Worm (Caenorhabditis elegans) whole organism, L2 larva: ENCODE data around the gene E02H9.9.

ENCODE experiments used
- C34F6.9 ChIP-seq: fragments of 150-350 bp; optimal IDR thresholded peaks from 2 replicates; lab custom pipeline; 2014; ENCODE audit warnings: missing biosample characterization, missing genetic modification characterization
- R02D3.7 ChIP-seq: fragments of 150-350 bp; optimal IDR thresholded peaks from 2 replicates; lab custom pipeline; 2014; ENCODE audit warnings: missing biosample characterization, missing genetic modification characterization
- ZK546.5 ChIP-seq: sonication (generic microtip); optimal IDR thresholded peaks from 2 replicates; lab custom pipeline; 2017; ENCODE audit warnings: missing biosample characterization, missing genetic modification characterization
- blmp-1 ChIP-seq: sonication (generic microtip); optimal IDR thresholded peaks from 2 replicates; lab custom pipeline; 2017; ENCODE audit warnings: missing genetic modification characterization, mild to moderate bottlenecking, missing compliant biosample characterization, antibody characterized with exemption, moderate library complexity; ENCODE audit not compliant: insufficient read depth
- ceh-16 ChIP-seq: fragments of 150-350 bp; optimal IDR thresholded peaks from 2 replicates; lab custom pipeline; 2014; ENCODE audit warnings: missing biosample characterization, missing genetic modification characterization
- crh-2 ChIP-seq: sonication (generic microtip); optimal IDR thresholded peaks from 2 replicates; lab custom pipeline; 2017; ENCODE audit warnings: missing biosample characterization, missing genetic modification characterization
- elt-3 ChIP-seq: sonication (generic microtip); optimal IDR thresholded peaks from 2 replicates; lab custom pipeline; 2017; ENCODE audit warnings: missing biosample characterization, missing genetic modification characterization
- fos-1 ChIP-seq: fragments of 150-350 bp; optimal IDR thresholded peaks from 2 replicates; lab custom pipeline; 2014; ENCODE audit warnings: missing biosample characterization, missing genetic modification characterization
- gmeb-1 ChIP-seq: fragments of 150-350 bp; optimal IDR thresholded peaks from 2 replicates; lab custom pipeline; 2014; ENCODE audit warnings: missing biosample characterization, missing genetic modification characterization
- lin-11 ChIP-seq: fragments of 150-350 bp; sonication (generic microtip); optimal IDR thresholded peaks from 2 replicates; lab custom pipeline; 2014; ENCODE audit warnings: missing biosample characterization, missing genetic modification characterization, inconsistent platforms, mixed read lengths
- lin-13 ChIP-seq: fragments of 150-350 bp; optimal IDR thresholded peaks from 2 replicates; lab custom pipeline; 2014; ENCODE audit warnings: missing biosample characterization, missing genetic modification reagents, missing genetic modification characterization
- lin-39 ChIP-seq: fragments of 150-350 bp; optimal IDR thresholded peaks from 2 replicates; lab custom pipeline; 2014; ENCODE audit warnings: missing biosample characterization, missing genetic modification reagents, missing genetic modification characterization
- lsy-2 ChIP-seq, 2 experiments: fragments of 150-350 bp in 1 of 2; sonication (generic microtip) in 1 of 2; optimal IDR thresholded peaks; 2 replicates each; lab custom pipeline; 2014 to 2017; ENCODE audit warnings: missing biosample characterization in 2 of 2, missing genetic modification characterization in 2 of 2
- mab-5 ChIP-seq: fragments of 150-350 bp; optimal IDR thresholded peaks from 2 replicates; lab custom pipeline; 2014; ENCODE audit warnings: missing biosample characterization, missing genetic modification characterization
- mbf-1 ChIP-seq: sonication (generic microtip); optimal IDR thresholded peaks from 2 replicates; lab custom pipeline; 2017; ENCODE audit warnings: missing biosample characterization, missing genetic modification characterization
- mdl-1 ChIP-seq, 2 experiments: fragments of 150-350 bp in 1 of 2; sonication (generic microtip) in 1 of 2; optimal IDR thresholded peaks; 2 replicates each; lab custom pipeline; 2017; ENCODE audit warnings: missing biosample characterization in 2 of 2, missing genetic modification characterization in 2 of 2
- nhr-10 ChIP-seq: sonication (generic microtip); optimal IDR thresholded peaks from 2 replicates; lab custom pipeline; 2017; ENCODE audit warnings: missing biosample characterization, missing genetic modification characterization
- nhr-12 ChIP-seq: fragments of 150-350 bp; optimal IDR thresholded peaks from 2 replicates; lab custom pipeline; 2014; ENCODE audit warnings: missing biosample characterization, missing genetic modification characterization
- nhr-129 ChIP-seq: fragments of 150-350 bp; optimal IDR thresholded peaks from 2 replicates; lab custom pipeline; 2014; ENCODE audit warnings: missing biosample characterization, missing genetic modification characterization
- nhr-21 ChIP-seq: fragments of 150-350 bp; optimal IDR thresholded peaks from 2 replicates; lab custom pipeline; 2014; ENCODE audit warnings: missing biosample characterization, missing genetic modification characterization
- nhr-23 ChIP-seq: fragments of 150-350 bp; optimal IDR thresholded peaks from 2 replicates; lab custom pipeline; 2014; ENCODE audit warnings: missing biosample characterization, missing genetic modification reagents, missing genetic modification characterization
- nhr-237 ChIP-seq: fragments of 150-350 bp; optimal IDR thresholded peaks from 2 replicates; lab custom pipeline; 2014; ENCODE audit warnings: missing biosample characterization, missing genetic modification characterization
- nhr-25 ChIP-seq: fragments of 150-350 bp; sonication (generic microtip); optimal IDR thresholded peaks from 3 replicates; lab custom pipeline; 2014; ENCODE audit warnings: missing biosample characterization, missing genetic modification characterization
- nhr-77 ChIP-seq: fragments of 150-350 bp; optimal IDR thresholded peaks from 2 replicates; lab custom pipeline; 2014; ENCODE audit warnings: missing biosample characterization, missing genetic modification characterization
- peb-1 ChIP-seq: fragments of 150-350 bp; optimal IDR thresholded peaks from 2 replicates; lab custom pipeline; 2014; ENCODE audit warnings: missing biosample characterization, missing genetic modification characterization
- skn-1 ChIP-seq: sonication (generic microtip); optimal IDR thresholded peaks from 2 replicates; lab custom pipeline; 2017; ENCODE audit warnings: missing biosample characterization, missing genetic modification characterization
- sma-3 ChIP-seq: sonication (generic microtip); optimal IDR thresholded peaks from 2 replicates; lab custom pipeline; 2016; ENCODE audit warnings: missing genetic modification reagents, missing genetic modification characterization, missing compliant biosample characterization
- snpc-4 ChIP-seq: fragments of 150-350 bp; optimal IDR thresholded peaks from 2 replicates; lab custom pipeline; 2014; ENCODE audit warnings: missing biosample characterization, missing genetic modification characterization
- unc-39 ChIP-seq: fragments of 150-350 bp; optimal IDR thresholded peaks from 2 replicates; lab custom pipeline; 2014; ENCODE audit warnings: missing biosample characterization, missing genetic modification characterization
- unc-55 ChIP-seq: fragments of 150-350 bp; sonication (generic microtip); optimal IDR thresholded peaks from 3 replicates; lab custom pipeline; 2014; ENCODE audit warnings: missing biosample characterization, missing genetic modification reagents, missing genetic modification characterization
- ztf-4 ChIP-seq: fragments of 150-350 bp; optimal IDR thresholded peaks from 2 replicates; lab custom pipeline; 2014; ENCODE audit warnings: missing biosample characterization, missing genetic modification characterization

Gene E02H9.9

ce11 chrIII:2474781-2475180 lies 6.7 kb upstream of the E02H9.9 start:
- TF ChIP-seq crh-2 (tag; lab: Kevin White, UChicago) (no peak), nhr-77 (tag; lab: Kevin White, UChicago) (no peak), nhr-237 (no peak), ZK546.5 (tag; lab: Kevin White, UChicago) (no peak), mbf-1 (tag; lab: Kevin White, UChicago) (no peak), mab-5 (tag; lab: Kevin White, UChicago) (no peak), unc-39 (tag; lab: Kevin White, UChicago) (no peak), nhr-23 (tag; lab: Kevin White, UChicago) (no peak)

- TF ChIP-seq lin-39 (tag; lab: Kevin White, UChicago) (no peak), C34F6.9 (no peak), elt-3 (tag; lab: Kevin White, UChicago) (no peak), lsy-2 (tag; optimal IDR thresholded peaks at IDR 0.05; lab: Kevin White, UChicago) (no peak), sma-3 (no peak), mbf-1 (tag; lab: Kevin White, UChicago) (no peak), ceh-16 (no peak), unc-55 (GFP tag; lab: Kevin White, UChicago) (no peak), gmeb-1 (tag; lab: Kevin White, UChicago) (no peak), skn-1 (tag; lab: Kevin White, UChicago) (no peak), R02D3.7 (tag; lab: Kevin White, UChicago) (no peak), nhr-10 (tag; lab: Kevin White, UChicago) (no peak), crh-2 (tag; lab: Kevin White, UChicago) (no peak), nhr-23 (tag; lab: Kevin White, UChicago) (no peak), peb-1 (tag; lab: Kevin White, UChicago) (no peak), nhr-25 (no peak), nhr-12 (tag; lab: Kevin White, UChicago) (no peak)
These were observed 5.5 kb upstream of the E02H9.9 start, which contains the start of gene smg-6 for ce11 chrIII:2473554-2473953. Gene smg-6 (plus strand): TSS chrIII:2473854.

ce11 chrIII:2471855-2472254 lies 3.8 kb upstream of the E02H9.9 start:
- TF ChIP-seq crh-2 (tag; lab: Kevin White, UChicago) (peak; percentile 29), lin-13 (GFP tag; lab: Kevin White, UChicago) (peak; percentile 70), mab-5 (tag; lab: Kevin White, UChicago) (peak; percentile 2), lsy-2 (tag; optimal IDR thresholded peaks at IDR 0.05; lab: Kevin White, UChicago) (peak in 1 of 2 experiments; percentile 67), ztf-4 (peak; percentile 57), fos-1 (tag; lab: Kevin White, UChicago) (peak; percentile 72), blmp-1 (tag; lab: Kevin White, UChicago) (peak; percentile 21), gmeb-1 (tag; lab: Kevin White, UChicago) (peak; percentile 45), mdl-1 (tag; optimal IDR thresholded peaks at IDR 0.05; lab: Kevin White, UChicago) (peak in 1 of 2 experiments; percentile 41), unc-55 (GFP tag; lab: Kevin White, UChicago) (peak; percentile 83), nhr-21 (tag; lab: Kevin White, UChicago) (no peak), C34F6.9 (peak; percentile 75), elt-3 (tag; lab: Kevin White, UChicago) (no peak), lin-11 (peak; percentile 46), R02D3.7 (tag; lab: Kevin White, UChicago) (no peak), snpc-4 (tag; lab: Kevin White, UChicago) (no peak), nhr-129 (tag; lab: Kevin White, UChicago) (peak; percentile 81)

ce11 chrIII:2458742-2459141 lies 9.4 kb downstream of the E02H9.9 start, which contains the start of gene E02H9.3:
Gene E02H9.3 (plus strand): TSS chrIII:2459042.
- peak; percentile 44 for TF ChIP-seq fos-1 (tag; lab: Kevin White, UChicago)

ce11 chrIII:2454757-2455306 lies 13.3 kb downstream of the E02H9.9 start, which contains the start of gene nhr-121:
Gene nhr-121 (minus strand): TSS chrIII:2454807.
- TF ChIP-seq nhr-21 (tag; lab: Kevin White, UChicago) (no peak), nhr-25 (no peak), lin-11 (no peak), fos-1 (tag; lab: Kevin White, UChicago) (peak; percentile 44)
